Fruit fly (Drosophila melanogaster) whole organism, prepupa: ENCODE data around the gene lz.

Experiments
- CG10631 ChIP-seq: fragments of 200-800 bp; sonication (Bioruptor generic); optimal IDR thresholded peaks from 2 replicates; lab custom pipeline; 2016; ENCODE audit warnings: missing biosample characterization, missing genetic modification characterization
- CG10669 ChIP-seq: fragments of 200-800 bp; sonication (Bioruptor generic); optimal IDR thresholded peaks from 3 replicates; lab custom pipeline; 2018; ENCODE audit warnings: missing biosample characterization, mild to moderate bottlenecking, missing genetic modification characterization, moderate library complexity
- CG11294 ChIP-seq: fragments of 200-800 bp; sonication (Bioruptor generic); IDR thresholded peaks from 2 replicates; pipeline ENCODE4 v1.3.6; 2022; ENCODE audit warnings: missing biosample characterization, missing genetic modification characterization
- CG11902 ChIP-seq: fragments of 200-800 bp; sonication (Bioruptor generic); optimal IDR thresholded peaks from 3 replicates; lab custom pipeline; 2016; ENCODE audit warnings: missing biosample characterization, missing genetic modification characterization
- CG15336 ChIP-seq: fragments of 200-800 bp; sonication (Bioruptor generic); IDR thresholded peaks from 2 replicates; pipeline ENCODE4 v1.3.6; 2022; ENCODE audit warnings: missing biosample characterization, missing genetic modification characterization
- CG1621 ChIP-seq: fragments of 200-800 bp; sonication (Bioruptor generic); optimal IDR thresholded peaks from 3 replicates; lab custom pipeline; 2018; ENCODE audit warnings: missing biosample characterization, mild to moderate bottlenecking, missing genetic modification characterization
- CG16779 ChIP-seq: fragments of 200-800 bp; sonication (Bioruptor generic); optimal IDR thresholded peaks from 3 replicates; lab custom pipeline; 2017; ENCODE audit warnings: missing biosample characterization, mild to moderate bottlenecking, missing genetic modification characterization
- CG3032 ChIP-seq: fragments of 200-800 bp; optimal IDR thresholded peaks from 2 replicates; lab custom pipeline; 2019; ENCODE audit warnings: missing biosample characterization, mild to moderate bottlenecking, missing genetic modification characterization, moderate library complexity
- CG31627 ChIP-seq: fragments of 200-800 bp; sonication (Bioruptor generic); optimal IDR thresholded peaks from 3 replicates; lab custom pipeline; 2016; ENCODE audit warnings: missing biosample characterization, missing genetic modification characterization
- CG32006 ChIP-seq: fragments of 200-800 bp; sonication (Bioruptor generic); optimal IDR thresholded peaks from 3 replicates; lab custom pipeline; 2017; ENCODE audit warnings: missing biosample characterization, mild to moderate bottlenecking, missing genetic modification characterization
- CG3919 ChIP-seq: fragments of 200-800 bp; sonication (Bioruptor generic); optimal IDR thresholded peaks from 3 replicates; lab custom pipeline; 2016; ENCODE audit warnings: missing biosample characterization, missing genetic modification characterization
- CG4318 ChIP-seq: fragments of 200-800 bp; sonication (Bioruptor generic); optimal IDR thresholded peaks from 3 replicates; lab custom pipeline; 2017; ENCODE audit warnings: missing biosample characterization, mild to moderate bottlenecking, missing genetic modification characterization
- CG6163 ChIP-seq: fragments of 200-800 bp; sonication (Bioruptor generic); IDR thresholded peaks from 3 replicates; pipeline ENCODE4 v1.3.6; 2022; ENCODE audit warnings: missing biosample characterization, missing genetic modification characterization
- CG6792 ChIP-seq: fragments of 200-800 bp; sonication (Bioruptor generic); optimal IDR thresholded peaks from 3 replicates; lab custom pipeline; 2016; ENCODE audit warnings: missing biosample characterization, missing genetic modification characterization
- CG6808 ChIP-seq: fragments of 200-800 bp; sonication (Bioruptor generic); optimal IDR thresholded peaks from 3 replicates; lab custom pipeline; 2017; ENCODE audit warnings: missing biosample characterization, missing genetic modification characterization, mild to moderate bottlenecking, moderate library complexity, missing genetic modification reagents
- CG6854 ChIP-seq: fragments of 200-800 bp; sonication (Bioruptor generic); optimal IDR thresholded peaks from 2 replicates; lab custom pipeline; 2017; ENCODE audit warnings: missing biosample characterization, mild to moderate bottlenecking, missing genetic modification characterization
- CG7368 ChIP-seq: fragments of 200-800 bp; sonication (Bioruptor generic); optimal IDR thresholded peaks from 3 replicates; lab custom pipeline; 2016; ENCODE audit warnings: missing biosample characterization, missing genetic modification characterization
- CG8319 ChIP-seq: fragments of 200-800 bp; sonication (Bioruptor generic); optimal IDR thresholded peaks from 3 replicates; lab custom pipeline; 2016; ENCODE audit warnings: missing biosample characterization, missing genetic modification characterization
- CG9139 ChIP-seq: fragments of 200-800 bp; sonication (Bioruptor generic); optimal IDR thresholded peaks from 3 replicates; lab custom pipeline; 2017; ENCODE audit warnings: missing biosample characterization, mild to moderate bottlenecking, missing genetic modification characterization
- Eip75B ChIP-seq: fragments of 200-800 bp; sonication (Bioruptor generic); optimal IDR thresholded peaks from 3 replicates; lab custom pipeline; 2016; ENCODE audit warnings: missing biosample characterization, missing genetic modification characterization
- Eip93F ChIP-seq: fragments of 200-800 bp; sonication (Bioruptor generic); optimal IDR thresholded peaks from 2 replicates; lab custom pipeline; 2016; ENCODE audit warnings: missing biosample characterization, mild to moderate bottlenecking, missing genetic modification characterization
- Ets21C ChIP-seq: fragments of 200-800 bp; sonication (Bioruptor generic); optimal IDR thresholded peaks from 3 replicates; lab custom pipeline; 2016; ENCODE audit warnings: missing biosample characterization, missing genetic modification characterization
- Ets96B ChIP-seq: fragments of 200-800 bp; optimal IDR thresholded peaks from 2 replicates; lab custom pipeline; 2019; ENCODE audit warnings: missing biosample characterization, mild to moderate bottlenecking, missing genetic modification characterization, moderate library complexity
- Hr38 ChIP-seq: sonication (Bioruptor generic); optimal IDR thresholded peaks from 2 replicates; lab custom pipeline; 2016; ENCODE audit warnings: missing biosample characterization, missing genetic modification characterization
- Hr4 ChIP-seq: fragments of 200-800 bp; sonication (Bioruptor generic); optimal IDR thresholded peaks from 3 replicates; lab custom pipeline; 2016; ENCODE audit warnings: missing biosample characterization, missing genetic modification characterization
- Lpt ChIP-seq: fragments of 200-800 bp; sonication (Bioruptor generic); optimal IDR thresholded peaks from 3 replicates; lab custom pipeline; 2016; ENCODE audit warnings: missing biosample characterization, missing genetic modification characterization
- Met ChIP-seq: fragments of 200-800 bp; sonication (Bioruptor generic); optimal IDR thresholded peaks from 3 replicates; lab custom pipeline; 2016; ENCODE audit warnings: missing biosample characterization, missing genetic modification characterization
- OdsH ChIP-seq: fragments of 200-800 bp; sonication (Bioruptor generic); optimal IDR thresholded peaks from 3 replicates; lab custom pipeline; 2016; ENCODE audit warnings: missing biosample characterization, missing genetic modification characterization
- Smox ChIP-seq: fragments of 200-800 bp; sonication (Bioruptor generic); optimal IDR thresholded peaks from 3 replicates; lab custom pipeline; 2016; ENCODE audit warnings: missing biosample characterization, missing genetic modification characterization
- Sox102F ChIP-seq: fragments of 200-800 bp; sonication (Bioruptor generic); optimal IDR thresholded peaks from 2 replicates; lab custom pipeline; 2016; ENCODE audit warnings: missing biosample characterization, mild to moderate bottlenecking, missing genetic modification characterization
- Sox14 ChIP-seq: fragments of 200-800 bp; sonication (Bioruptor generic); optimal IDR thresholded peaks from 3 replicates; lab custom pipeline; 2016; ENCODE audit warnings: missing biosample characterization, missing genetic modification characterization
- Sox15 ChIP-seq: fragments of 200-800 bp; sonication (Bioruptor generic); optimal IDR thresholded peaks from 3 replicates; lab custom pipeline; 2016; ENCODE audit warnings: missing biosample characterization, missing genetic modification characterization
- achi ChIP-seq: fragments of 200-800 bp; sonication (Bioruptor generic); optimal IDR thresholded peaks from 3 replicates; lab custom pipeline; 2016; ENCODE audit warnings: missing biosample characterization, missing genetic modification characterization
- acj6 ChIP-seq: fragments of 200-800 bp; sonication (Bioruptor generic); optimal IDR thresholded peaks from 3 replicates; lab custom pipeline; 2016; ENCODE audit warnings: missing biosample characterization, missing genetic modification characterization
- cyc ChIP-seq: fragments of 200-800 bp; sonication (Bioruptor generic); optimal IDR thresholded peaks from 3 replicates; lab custom pipeline; 2016; ENCODE audit warnings: missing biosample characterization, missing genetic modification characterization
- dsx ChIP-seq: fragments of 200-800 bp; optimal IDR thresholded peaks from 3 replicates; lab custom pipeline; 2019; ENCODE audit warnings: missing biosample characterization, mild to moderate bottlenecking, missing genetic modification characterization, moderate library complexity; ENCODE audit not compliant: poor library complexity, severe bottlenecking
- esn ChIP-seq: fragments of 200-800 bp; sonication (Bioruptor generic); optimal IDR thresholded peaks from 2 replicates; lab custom pipeline; 2016; ENCODE audit warnings: missing biosample characterization, mild to moderate bottlenecking, missing genetic modification characterization, moderate library complexity
- fd85E ChIP-seq: fragments of 200-800 bp; sonication (Bioruptor generic); optimal IDR thresholded peaks from 3 replicates; lab custom pipeline; 2016; ENCODE audit warnings: missing biosample characterization, missing genetic modification characterization
- fkh ChIP-seq: fragments of 200-800 bp; sonication (Bioruptor generic); optimal IDR thresholded peaks from 3 replicates; lab custom pipeline; 2017; ENCODE audit warnings: missing biosample characterization, mild to moderate bottlenecking, missing genetic modification characterization, moderate library complexity
- lz ChIP-seq: fragments of 200-800 bp; sonication (Bioruptor generic); optimal IDR thresholded peaks from 3 replicates; lab custom pipeline; 2016; ENCODE audit warnings: missing biosample characterization, missing genetic modification characterization
- net ChIP-seq: fragments of 200-800 bp; sonication (Bioruptor generic); optimal IDR thresholded peaks from 3 replicates; lab custom pipeline; 2016; ENCODE audit warnings: missing biosample characterization, missing genetic modification characterization
- salr ChIP-seq, 2 experiments: fragments of 200-800 bp; sonication (Bioruptor generic); optimal IDR thresholded peaks; 3 replicates each; lab custom pipeline; 2016 to 2018; ENCODE audit warnings: missing biosample characterization in 2 of 2, missing genetic modification characterization in 2 of 2, mild to moderate bottlenecking in 1 of 2
- spab ChIP-seq: fragments of 200-800 bp; sonication (Bioruptor generic); optimal IDR thresholded peaks from 2 replicates; lab custom pipeline; 2017; ENCODE audit warnings: missing biosample characterization, mild to moderate bottlenecking, missing genetic modification characterization, missing genetic modification reagents
- ss ChIP-seq, 2 experiments: fragments of 200-800 bp; sonication (Bioruptor generic); optimal IDR thresholded peaks; 2 replicates in 1 of 2; 3 replicates in 1 of 2; lab custom pipeline; 2017 to 2018; ENCODE audit warnings: mild to moderate bottlenecking in 2 of 2, missing biosample characterization in 2 of 2, missing genetic modification characterization in 2 of 2, moderate library complexity in 1 of 2
- svp ChIP-seq: fragments of 200-800 bp; sonication (Bioruptor generic); peaks from one replicate; lab custom pipeline; 2016; ENCODE audit warnings: missing biosample characterization, missing genetic modification characterization
- topi ChIP-seq: fragments of 200-800 bp; sonication (Bioruptor generic); optimal IDR thresholded peaks from 3 replicates; lab custom pipeline; 2016; ENCODE audit warnings: missing biosample characterization, missing genetic modification characterization
- vri ChIP-seq: fragments of 200-800 bp; sonication (Bioruptor generic); optimal IDR thresholded peaks from 3 replicates; lab custom pipeline; 2016; ENCODE audit warnings: missing biosample characterization, mild to moderate bottlenecking, missing genetic modification characterization

lz gene

DNA sequence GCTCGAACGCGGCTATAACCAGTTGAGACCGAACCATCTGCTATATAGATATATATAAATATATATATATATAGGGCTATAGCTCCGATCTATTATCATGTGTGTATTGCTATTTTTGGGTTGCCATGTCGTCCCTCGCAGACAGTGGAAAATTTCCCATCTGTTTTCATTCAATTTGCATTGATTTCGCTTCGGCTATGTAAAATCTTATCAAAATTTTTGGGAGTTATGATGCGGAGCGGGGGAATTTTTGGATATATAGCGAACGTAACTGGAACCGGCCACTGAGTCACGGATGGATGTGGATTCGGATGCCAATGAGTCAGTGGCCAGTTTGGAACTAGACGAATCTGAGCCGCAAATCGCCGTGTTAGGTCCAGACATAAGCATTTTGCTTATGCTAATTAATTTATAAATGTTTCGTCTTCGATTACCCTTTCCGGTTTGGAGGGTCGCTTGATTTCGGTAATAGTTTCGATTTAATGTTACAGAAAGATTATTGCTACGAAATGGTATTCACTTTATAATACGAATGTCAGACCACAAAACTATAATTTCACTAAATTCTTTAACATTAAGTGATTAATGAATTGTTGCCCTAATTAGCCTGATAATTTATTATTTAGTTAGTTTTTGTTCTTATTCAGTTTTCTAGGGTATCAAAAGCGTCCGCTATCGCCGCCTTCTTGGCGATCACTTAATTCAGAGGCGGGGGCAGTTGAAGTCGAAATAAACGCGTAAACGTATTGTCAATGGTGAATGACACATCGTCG, 13.4 kb downstream of the lz start (continued):
- peak; percentile 46 for TF ChIP-seq esn
- peak; percentile 18 for TF ChIP-seq Met
- TF ChIP-seq OdsH, result no peak
- TF ChIP-seq fd85E (GFP tag; lab: Kevin White, UChicago), result no peak
- TF ChIP-seq CG9139, result no peak
- no peak for TF ChIP-seq Hr38 (GFP tag; lab: Kevin White, UChicago)
- TF ChIP-seq CG32006 (GFP tag; lab: Kevin White, UChicago), result no peak
- peak; percentile 27 for TF ChIP-seq topi (GFP tag; lab: Kevin White, UChicago)
- no peak for TF ChIP-seq CG16779 (tag; lab: Kevin White, UChicago)

DNA sequence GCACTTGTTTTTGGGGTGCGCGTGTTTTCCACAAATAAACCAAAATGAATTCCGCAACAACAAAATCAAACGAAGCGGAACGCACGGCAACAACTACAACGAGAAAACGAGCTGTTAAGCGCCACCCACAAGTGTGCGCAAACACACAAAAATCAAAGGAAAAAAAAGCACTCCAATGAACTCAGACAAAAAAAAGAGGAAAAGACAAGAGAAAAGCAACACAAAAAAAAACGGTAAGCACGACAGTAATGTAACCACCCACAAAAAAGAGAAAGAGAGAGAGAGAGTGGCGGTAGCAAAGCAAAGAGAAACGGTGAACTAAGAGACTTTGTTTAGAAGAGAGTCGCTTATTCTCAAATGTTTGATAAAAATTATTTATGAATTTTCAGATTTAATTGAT, 21.3 kb downstream of the lz start:
- TF ChIP-seq salr (GFP tag; optimal IDR thresholded peaks at IDR 0.05; lab: Kevin White, UChicago) (peak; percentile 36 to 80), svp (GFP tag; lab: Kevin White, UChicago) (no peak), vri (GFP tag; lab: Kevin White, UChicago) (peak; percentile 73), Lpt (GFP tag; lab: Kevin White, UChicago) (peak; percentile 92), CG6854 (peak; percentile 94), Sox15 (no peak), Hr4 (GFP tag; lab: Kevin White, UChicago) (peak; percentile 64), CG10669 (GFP tag; lab: Kevin White, UChicago) (peak; percentile 78), Sox14 (GFP tag; lab: Kevin White, UChicago) (peak; percentile 56), Sox102F (GFP tag; lab: Kevin White, UChicago) (peak; percentile 83), CG10631 (GFP tag; lab: Kevin White, UChicago) (peak; percentile 25), CG11902 (no peak), CG11294 (GFP tag; lab: Robert Waterston, UW) (peak; percentile 80; the same call in 1 of the 2 replicates), CG8319 (GFP tag; lab: Kevin White, UChicago) (peak; percentile 60), fd85E (GFP tag; lab: Kevin White, UChicago) (peak; percentile 65), Ets96B (peak; percentile 55), Eip75B (GFP tag; lab: Kevin White, UChicago) (peak; percentile 65), lz (GFP tag; lab: Kevin White, UChicago) (peak; percentile 62), CG32006 (GFP tag; lab: Kevin White, UChicago) (peak; percentile 74), CG15336 (GFP tag; lab: Robert Waterston, UW) (peak; percentile 94), CG9139 (peak; percentile 90), dsx (GFP tag; lab: Kevin White, UChicago) (peak; percentile 62), CG6808 (peak; percentile 87), CG31627 (GFP tag; lab: Kevin White, UChicago) (no peak), Eip93F (GFP tag; lab: Kevin White, UChicago) (peak; percentile 13), CG6163 (GFP tag; lab: Robert Waterston, UW) (peak; percentile 98), Ets21C (GFP tag; lab: Kevin White, UChicago) (no peak), CG3032 (tag; lab: Kevin White, UChicago) (peak; percentile 77), esn (peak; percentile 58), Hr38 (GFP tag; lab: Kevin White, UChicago) (peak; percentile 15), spab (GFP tag; lab: Kevin White, UChicago) (peak; percentile 79), achi (GFP tag; lab: Kevin White, UChicago) (peak; percentile 81), ss (GFP tag; optimal IDR thresholded peaks at IDR 0.05; lab: Kevin White, UChicago) (peak; percentile 90 to 92), cyc (GFP tag; lab: Kevin White, UChicago) (no peak), OdsH (peak; percentile 59), net (GFP tag; lab: Kevin White, UChicago) (peak; percentile 94), CG4318 (no peak), CG3919 (peak; percentile 77), CG7368 (GFP tag; lab: Kevin White, UChicago) (peak; percentile 82), CG6792 (peak; percentile 54), CG1621 (tag; lab: Kevin White, UChicago) (peak; percentile 74), fkh (no peak), CG16779 (tag; lab: Kevin White, UChicago) (peak; percentile 89), topi (GFP tag; lab: Kevin White, UChicago) (peak; percentile 63), acj6 (GFP tag; lab: Kevin White, UChicago) (peak; percentile 7), Smox (GFP tag; lab: Kevin White, UChicago) (peak; percentile 49)
